Fruit fly (Drosophila melanogaster) whole organism, embryonic: ENCODE measurements around the gene Osi2.

Source experiments
- B-H1 ChIP-seq: fragments of 200-800 bp; sonication (Bioruptor generic); IDR thresholded peaks from 3 replicates; pipeline ENCODE4 v1.3.6; 2022; ENCODE audit warnings: missing biosample characterization, missing genetic modification characterization
- Bdp1 ChIP-seq: fragments of 200-800 bp; sonication (Bioruptor generic); optimal IDR thresholded peaks from 3 replicates; lab custom pipeline; 2016; ENCODE audit warnings: missing biosample characterization, missing genetic modification characterization
- C15 ChIP-seq: fragments of 200-800 bp; sonication (Bioruptor generic); IDR thresholded peaks from 3 replicates; pipeline ENCODE4 v1.3.6; 2022; ENCODE audit warnings: missing biosample characterization, missing genetic modification characterization
- CG10543 ChIP-seq: fragments of 200-800 bp; sonication (Bioruptor generic); optimal IDR thresholded peaks from 3 replicates; lab custom pipeline; 2017; ENCODE audit warnings: missing biosample characterization, mild to moderate bottlenecking, missing genetic modification characterization, moderate library complexity
- CG10565 ChIP-seq: fragments of 200-800 bp; sonication (Bioruptor generic); optimal IDR thresholded peaks from 3 replicates; lab custom pipeline; 2016; ENCODE audit warnings: missing biosample characterization, mild to moderate bottlenecking, missing genetic modification characterization
- CG10654 ChIP-seq: fragments of 200-800 bp; sonication (Bioruptor generic); optimal IDR thresholded peaks from 2 replicates; lab custom pipeline; 2016; ENCODE audit warnings: missing biosample characterization, missing genetic modification characterization
- CG10979 ChIP-seq: fragments of 200-800 bp; sonication (Bioruptor generic); optimal IDR thresholded peaks from 2 replicates; lab custom pipeline; 2018; ENCODE audit warnings: missing biosample characterization, mild to moderate bottlenecking, missing genetic modification characterization, moderate library complexity
- CG11398 ChIP-seq: fragments of 200-800 bp; sonication (Bioruptor generic); optimal IDR thresholded peaks from 2 replicates; lab custom pipeline; 2016; ENCODE audit warnings: missing biosample characterization, missing genetic modification characterization
- CG12155 ChIP-seq: fragments of 200-800 bp; sonication (Bioruptor generic); optimal IDR thresholded peaks from 3 replicates; lab custom pipeline; 2016; ENCODE audit warnings: missing biosample characterization, missing genetic modification characterization
- CG12299 ChIP-seq: fragments of 200-800 bp; sonication (Bioruptor generic); optimal IDR thresholded peaks from 2 replicates; lab custom pipeline; 2018; ENCODE audit warnings: missing biosample characterization, mild to moderate bottlenecking, missing genetic modification characterization
- CG12391 ChIP-seq: fragments of 200-800 bp; sonication (Bioruptor generic); optimal IDR thresholded peaks from 3 replicates; lab custom pipeline; 2018; ENCODE audit warnings: missing biosample characterization, mild to moderate bottlenecking, missing genetic modification characterization, moderate library complexity
- CG12744 ChIP-seq: fragments of 200-800 bp; sonication (Bioruptor generic); optimal IDR thresholded peaks from 2 replicates; lab custom pipeline; 2016; ENCODE audit warnings: missing biosample characterization, missing genetic modification characterization
- CG12769 ChIP-seq: fragments of 200-800 bp; sonication (Bioruptor generic); optimal IDR thresholded peaks from 2 replicates; lab custom pipeline; 2019; ENCODE audit warnings: missing biosample characterization, mild to moderate bottlenecking, missing genetic modification characterization, moderate library complexity
- CG14441 ChIP-seq: fragments of 200-800 bp; sonication (Bioruptor generic); IDR thresholded peaks from 2 replicates; pipeline ENCODE4 v1.3.6; 2022; ENCODE audit warnings: missing biosample characterization, missing genetic modification characterization
- CG17359 ChIP-seq: fragments of 200-800 bp; sonication (Bioruptor generic); optimal IDR thresholded peaks from 3 replicates; lab custom pipeline; 2018; ENCODE audit warnings: missing biosample characterization, mild to moderate bottlenecking, missing genetic modification characterization, moderate library complexity
- CG2678 ChIP-seq: fragments of 200-800 bp; sonication (Bioruptor generic); optimal IDR thresholded peaks from 3 replicates; lab custom pipeline; 2019; ENCODE audit warnings: missing biosample characterization, mild to moderate bottlenecking, missing genetic modification characterization, moderate library complexity
- CG2875 ChIP-seq: fragments of 200-800 bp; sonication (Bioruptor generic); optimal IDR thresholded peaks from 2 replicates; lab custom pipeline; 2017; ENCODE audit warnings: missing biosample characterization, mild to moderate bottlenecking, missing genetic modification characterization, missing genetic modification reagents
- CG33557 ChIP-seq: fragments of 200-800 bp; sonication (Bioruptor generic); optimal IDR thresholded peaks from 2 replicates; lab custom pipeline; 2019; ENCODE audit warnings: missing biosample characterization, mild to moderate bottlenecking, missing genetic modification characterization, moderate library complexity
- CG34376 ChIP-seq: fragments of 200-800 bp; sonication (Bioruptor generic); optimal IDR thresholded peaks from 2 replicates; lab custom pipeline; 2018; ENCODE audit warnings: missing biosample characterization, mild to moderate bottlenecking, missing genetic modification characterization
- CG4730 ChIP-seq: fragments of 200-800 bp; sonication (Bioruptor generic); IDR thresholded peaks from 2 replicates; pipeline ENCODE4 v1.3.6; 2022; ENCODE audit warnings: missing biosample characterization, missing genetic modification characterization
- CG6765 ChIP-seq: fragments of 200-800 bp; sonication (Bioruptor generic); optimal IDR thresholded peaks from 3 replicates; lab custom pipeline; 2017; ENCODE audit warnings: missing biosample characterization, mild to moderate bottlenecking, missing genetic modification characterization
- CG7786 ChIP-seq: fragments of 200-800 bp; sonication (Bioruptor generic); optimal IDR thresholded peaks from 2 replicates; lab custom pipeline; 2016; ENCODE audit warnings: missing biosample characterization, missing genetic modification characterization
- CoRest ChIP-seq: fragments of 200-800 bp; sonication (Bioruptor generic); optimal IDR thresholded peaks from 3 replicates; lab custom pipeline; 2018; ENCODE audit warnings: missing biosample characterization, mild to moderate bottlenecking, missing genetic modification characterization, moderate library complexity
- Dfd ChIP-seq, 2 experiments: fragments of >200 bp; optimal IDR thresholded peaks; 2 replicates each; lab custom pipeline; 2017; ENCODE audit warnings: missing biosample characterization in 2 of 2, missing genetic modification characterization in 2 of 2
- Dll ChIP-seq: fragments of 200-800 bp; sonication (Bioruptor generic); IDR thresholded peaks from 4 replicates; pipeline ENCODE4 v1.3.6; 2022; ENCODE audit warnings: missing biosample characterization, missing genetic modification characterization; ENCODE audit not compliant: partially characterized antibody
- Elba2 ChIP-seq: fragments of 200-800 bp; sonication (Bioruptor generic); optimal IDR thresholded peaks from 3 replicates; lab custom pipeline; 2016; ENCODE audit warnings: missing biosample characterization, missing genetic modification characterization
- Fer1 ChIP-seq: fragments of 200-800 bp; sonication (Bioruptor generic); optimal IDR thresholded peaks from 2 replicates; lab custom pipeline; 2017; ENCODE audit warnings: missing biosample characterization, mild to moderate bottlenecking, missing genetic modification characterization
- H2.0 ChIP-seq: fragments of 200-800 bp; sonication (Bioruptor generic); IDR thresholded peaks from 2 replicates; pipeline ENCODE4 v1.3.6; 2022; ENCODE audit warnings: missing biosample characterization, missing genetic modification characterization
- HmgZ ChIP-seq: fragments of 200-800 bp; sonication (Bioruptor generic); optimal IDR thresholded peaks from 2 replicates; lab custom pipeline; 2018; ENCODE audit warnings: missing biosample characterization, mild to moderate bottlenecking, missing genetic modification characterization
- Hmr ChIP-seq: fragments of 200-800 bp; sonication (Bioruptor generic); optimal IDR thresholded peaks from 3 replicates; lab custom pipeline; 2017; ENCODE audit warnings: mild to moderate bottlenecking, missing biosample characterization, missing genetic modification reagents, missing genetic modification characterization
- Optix ChIP-seq: fragments of 200-800 bp; sonication (Bioruptor generic); IDR thresholded peaks from 3 replicates; pipeline ENCODE4 v1.3.6; 2022; ENCODE audit warnings: missing biosample characterization, missing genetic modification characterization
- Sin3A ChIP-seq: fragments of >200 bp; optimal IDR thresholded peaks from 2 replicates; lab custom pipeline; 2018
- Six4 ChIP-seq: fragments of 200-800 bp; sonication (Bioruptor generic); optimal IDR thresholded peaks from 2 replicates; lab custom pipeline; 2016; ENCODE audit warnings: missing biosample characterization, missing genetic modification characterization
- ab ChIP-seq: fragments of 200-800 bp; sonication (Bioruptor generic); optimal IDR thresholded peaks from 2 replicates; lab custom pipeline; 2016; ENCODE audit warnings: missing biosample characterization, missing genetic modification characterization
- ap ChIP-seq: fragments of 200-800 bp; sonication (Bioruptor generic); IDR thresholded peaks from 2 replicates; pipeline ENCODE4 v1.3.6; 2022; ENCODE audit warnings: missing biosample characterization, missing genetic modification characterization
- br ChIP-seq: fragments of >200 bp; optimal IDR thresholded peaks from 2 replicates; lab custom pipeline; 2017
- crol ChIP-seq: fragments of 200-800 bp; sonication (Bioruptor generic); IDR thresholded peaks from 2 replicates; pipeline ENCODE4 v1.3.6; 2022; ENCODE audit warnings: missing biosample characterization, missing genetic modification characterization
- crp ChIP-seq, 2 experiments: fragments of 200-800 bp; sonication (Bioruptor generic); optimal IDR thresholded peaks; 2 replicates in 1 of 2; 3 replicates in 1 of 2; lab custom pipeline; 2017; ENCODE audit warnings: missing biosample characterization in 2 of 2, missing genetic modification characterization in 2 of 2, mild to moderate bottlenecking in 1 of 2, moderate library complexity in 1 of 2
- dmrt99B ChIP-seq: fragments of 200-800 bp; sonication (Bioruptor generic); optimal IDR thresholded peaks from 2 replicates; lab custom pipeline; 2018; ENCODE audit warnings: missing biosample characterization, mild to moderate bottlenecking, missing genetic modification characterization, moderate library complexity
- gem ChIP-seq: fragments of 200-800 bp; sonication (Bioruptor generic); optimal IDR thresholded peaks from 2 replicates; lab custom pipeline; 2019; ENCODE audit warnings: missing biosample characterization, mild to moderate bottlenecking, missing genetic modification characterization, moderate library complexity
- jing ChIP-seq: fragments of 200-800 bp; sonication (Bioruptor generic); optimal IDR thresholded peaks from 2 replicates; lab custom pipeline; 2018; ENCODE audit warnings: missing biosample characterization, mild to moderate bottlenecking, missing genetic modification characterization
- mld ChIP-seq: fragments of 200-800 bp; sonication (Bioruptor generic); IDR thresholded peaks from 3 replicates; pipeline ENCODE4 v1.3.6; 2022; ENCODE audit warnings: missing biosample characterization, missing genetic modification characterization; ENCODE audit not compliant: partially characterized antibody
- pan ChIP-seq, 4 experiments: fragments of >200 bp in 3 of 4; fragments of 200-800 bp in 1 of 4; sonication (Bioruptor generic) in 1 of 4; optimal IDR thresholded peaks in 3 of 4; IDR thresholded peaks in 1 of 4; 2 replicates each; pipeline versions ENCODE4 v1.3.6 to Lab custom; 2017 to 2022; ENCODE audit warnings: missing biosample characterization in 2 of 4, missing genetic modification characterization in 2 of 4, mixed read lengths in 1 of 4
- pum ChIP-seq: fragments of 200-800 bp; sonication (Bioruptor generic); optimal IDR thresholded peaks from 2 replicates; lab custom pipeline; 2016; ENCODE audit warnings: missing biosample characterization, missing genetic modification characterization
- stwl ChIP-seq: fragments of 200-800 bp; sonication (Bioruptor generic); optimal IDR thresholded peaks from 3 replicates; lab custom pipeline; 2018; ENCODE audit warnings: missing biosample characterization, mild to moderate bottlenecking, missing genetic modification characterization, moderate library complexity
- sug ChIP-seq: fragments of 200-800 bp; optimal IDR thresholded peaks from 2 replicates; lab custom pipeline; 2019; ENCODE audit warnings: missing biosample characterization, mild to moderate bottlenecking, missing genetic modification characterization, moderate library complexity
- trh ChIP-seq: fragments of 200-800 bp; sonication (Bioruptor generic); optimal IDR thresholded peaks from 2 replicates; lab custom pipeline; 2016; ENCODE audit warnings: missing biosample characterization, missing genetic modification characterization
- ttk ChIP-seq: fragments of 200-800 bp; sonication (Bioruptor generic); IDR thresholded peaks from 2 replicates; pipeline ENCODE4 v2.1.2; 2022; ENCODE audit warnings: missing biosample characterization, missing genetic modification characterization
- vvl ChIP-seq: fragments of 200-800 bp; sonication (Bioruptor generic); IDR thresholded peaks from 2 replicates; pipeline ENCODE4 v1.3.6; 2022; ENCODE audit warnings: missing biosample characterization, missing genetic modification characterization
- wor ChIP-seq: fragments of 200-800 bp; sonication (Bioruptor generic); IDR thresholded peaks from 2 replicates; pipeline ENCODE4 v1.3.6; 2022; ENCODE audit warnings: missing biosample characterization, missing genetic modification characterization
- zen ChIP-seq: fragments of 200-800 bp; sonication (Bioruptor generic); optimal IDR thresholded peaks from 3 replicates; lab custom pipeline; 2018; ENCODE audit warnings: missing biosample characterization, mild to moderate bottlenecking, missing genetic modification characterization, moderate library complexity
- zfh1 ChIP-seq: fragments of 200-800 bp; sonication (Bioruptor generic); IDR thresholded peaks from 3 replicates; pipeline ENCODE4 v1.3.6; 2022; ENCODE audit warnings: missing biosample characterization, missing genetic modification characterization

Osi2 gene

DNA sequence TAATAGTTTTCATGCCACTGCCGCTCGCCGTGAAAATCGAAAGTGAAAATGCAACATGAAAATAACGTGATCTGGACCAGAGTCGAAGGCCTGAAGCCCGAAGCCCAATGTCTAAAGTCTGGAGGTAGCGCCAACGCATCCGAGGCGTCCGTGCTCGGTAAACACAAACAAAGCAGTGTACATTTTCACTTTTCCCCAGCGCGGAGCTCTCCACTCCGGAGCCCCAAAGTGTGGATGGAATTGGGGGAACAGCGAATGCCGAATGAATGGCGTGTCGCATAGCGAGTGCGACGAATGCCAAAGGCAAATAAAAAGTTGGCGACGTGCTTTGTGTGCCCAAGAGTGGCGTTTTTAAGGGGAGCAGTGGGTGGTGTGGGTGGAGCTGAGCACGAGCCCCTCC, 6.2 kb upstream of the Osi2 start (continued):
- TF ChIP-seq CG12299 (tag; lab: Kevin White, UChicago) (no peak), CG10543 (GFP tag; lab: Kevin White, UChicago) (peak; percentile 4), CG10654 (no peak), CG11398 (GFP tag; lab: Kevin White, UChicago) (no peak), zfh1 (0 out of 3 replicates have a peak, but pooled peaks have one; percentile 23), gem (tag; lab: Kevin White, UChicago) (no peak), vvl (GFP tag; lab: Robert Waterston, UW) (peak; percentile 74; the same call in 1 of the 2 replicates), pan (optimal IDR thresholded peaks at IDR 0.05; lab: Kevin White, UChicago) (no peak), pan (GFP tag; optimal IDR thresholded peaks at IDR 0.05 in 1 of 2, IDR thresholded peaks at IDR 0.05 in 1 of 2) (no peak), CG2875 (GFP tag; lab: Kevin White, UChicago) (peak; percentile 24), CG33557 (GFP tag; lab: Kevin White, UChicago) (no peak), Optix (GFP tag; lab: Robert Waterston, UW) (no peak), crp (GFP tag; optimal IDR thresholded peaks at IDR 0.05; lab: Kevin White, UChicago) (no peak), CG12155 (GFP tag; lab: Kevin White, UChicago) (no peak), Elba2 (GFP tag; lab: Kevin White, UChicago) (no peak), CG14441 (GFP tag; lab: Robert Waterston, UW) (no peak), pum (GFP tag; lab: Kevin White, UChicago) (no peak), CG7786 (no peak), B-H1 (no peak; the same call in 2 of the 3 replicates), jing (no peak), stwl (tag; lab: Kevin White, UChicago) (no peak), trh (GFP tag; lab: Kevin White, UChicago) (no peak), wor (GFP tag; lab: Robert Waterston, UW) (no peak), sug (tag; lab: Kevin White, UChicago) (no peak), CoRest (tag; lab: Kevin White, UChicago) (no peak), mld (GFP tag; lab: Robert Waterston, UW) (no peak), CG34376 (GFP tag; lab: Kevin White, UChicago) (no peak), C15 (GFP tag; lab: Robert Waterston, UW) (no peak), dmrt99B (tag; lab: Kevin White, UChicago) (peak; percentile 14), CG17359 (tag; lab: Kevin White, UChicago) (peak; percentile 26), CG10979 (no peak), br (lab: Kevin White, UChicago) (no peak), ab (GFP tag; lab: Kevin White, UChicago) (no peak), CG4730 (GFP tag; lab: Robert Waterston, UW) (no peak), Fer1 (GFP tag; lab: Kevin White, UChicago) (no peak), Hmr (GFP tag; lab: Kevin White, UChicago) (no peak), Bdp1 (no peak), CG2678 (tag; lab: Kevin White, UChicago) (peak; percentile 33), CG10565 (GFP tag; lab: Kevin White, UChicago) (no peak), zen (tag; lab: Kevin White, UChicago) (no peak), ttk (peak; percentile 33; the same call in 1 of the 2 replicates), HmgZ (tag; lab: Kevin White, UChicago) (no peak), H2.0 (GFP tag; lab: Robert Waterston, UW) (no peak), CG12744 (GFP tag; lab: Kevin White, UChicago) (no peak), CG12769 (peak; percentile 52), CG12391 (no peak), Sin3A (lab: Kevin White, UChicago) (no peak), crol (peak; percentile 65), Six4 (GFP tag; lab: Kevin White, UChicago) (no peak), Dfd (GFP tag; optimal IDR thresholded peaks at IDR 0.05; lab: Kevin White, UChicago) (no peak), Dll (GFP tag; lab: Robert Waterston, UW) (no peak), ap (no peak), CG6765 (GFP tag; lab: Kevin White, UChicago) (no peak)
